Fruit fly (Drosophila melanogaster): ENCODE measurements around the gene Rcd-1.

Rcd-1 gene

DNA sequence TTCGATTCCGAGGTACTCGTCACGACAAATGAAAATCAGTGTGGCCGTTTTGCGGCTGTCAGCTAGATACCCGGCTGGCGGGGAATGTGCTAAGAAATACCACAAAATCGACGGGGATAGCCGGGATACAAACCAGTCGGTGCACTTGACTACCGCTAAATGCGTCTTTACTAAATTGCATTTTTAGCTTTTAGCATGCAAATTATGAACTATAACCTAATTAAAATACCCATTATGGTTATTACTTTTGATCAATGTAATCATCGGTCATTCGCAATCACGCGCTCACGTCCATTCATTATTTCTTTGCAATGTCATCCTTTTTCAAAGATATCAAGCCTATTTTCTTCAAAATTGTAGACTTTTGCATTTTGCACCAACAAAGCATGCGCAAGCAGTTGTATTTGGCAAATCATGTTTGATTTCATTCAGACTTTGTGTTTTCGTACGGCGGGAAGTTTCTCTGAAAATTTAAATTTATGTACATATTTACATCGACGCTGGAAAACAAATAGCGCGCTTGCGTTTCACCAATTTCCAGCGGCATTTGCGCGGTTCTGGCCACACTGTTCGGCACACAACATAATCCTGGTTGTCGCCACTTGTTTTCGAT lies at the start of gene Rcd-1 (continued):
- no peak for TF ChIP-seq CG6791 (GFP tag; IDR thresholded peaks at IDR 0.05; ENCODE audit: partially characterized antibody)
- TF ChIP-seq dm (GFP tag; optimal IDR thresholded peaks at IDR 0.05) = no peak
- no peak for TF ChIP-seq sqz (GFP tag; optimal IDR thresholded peaks at IDR 0.05)
- TF ChIP-seq trem (tag; optimal IDR thresholded peaks at IDR 0.05) = no peak
- no peak for TF ChIP-seq CG3281 (GFP tag; optimal IDR thresholded peaks at IDR 0.05)
- TF ChIP-seq Atf3 (GFP tag; optimal IDR thresholded peaks at IDR 0.05) = no peak
- no peak for TF ChIP-seq ttk (GFP tag; IDR thresholded peaks at IDR 0.05)
- TF ChIP-seq Myb (GFP tag; optimal IDR thresholded peaks at IDR 0.05) = peak; percentile 14
- peak; percentile 18 for TF ChIP-seq CG9727 (GFP tag; optimal IDR thresholded peaks at IDR 0.05)
- peak; percentile 51 for TF ChIP-seq Dref (GFP tag; IDR thresholded peaks at IDR 0.05)
- TF ChIP-seq Ets65A (GFP tag) = no peak
- TF ChIP-seq tap (tag; optimal IDR thresholded peaks at IDR 0.05) = no peak
- TF ChIP-seq CG8290 (GFP tag; optimal IDR thresholded peaks at IDR 0.05) = no peak
- TF ChIP-seq CG8290 (tag; optimal IDR thresholded peaks at IDR 0.05) = peak in 1 of 2 experiments; percentile 35
- no peak for TF ChIP-seq HmgZ (tag; optimal IDR thresholded peaks at IDR 0.05)
- TF ChIP-seq CTCF (GFP tag; optimal IDR thresholded peaks at IDR 0.05) = peak; percentile 43
- no peak for TF ChIP-seq pnt (GFP tag; optimal IDR thresholded peaks at IDR 0.05)
- TF ChIP-seq sens-2 (GFP tag; IDR thresholded peaks at IDR 0.05) = no peak
- 0 out of 3 replicates have a peak, but pooled peaks have one; percentile 4 for TF ChIP-seq Opbp (GFP tag; IDR thresholded peaks at IDR 0.05; ENCODE audit: partially characterized antibody)
- peak; percentile 10 for TF ChIP-seq CG18619 (GFP tag; optimal IDR thresholded peaks at IDR 0.05)
- TF ChIP-seq dmrt99B (tag; optimal IDR thresholded peaks at IDR 0.05) = no peak
- no peak for TF ChIP-seq CG13296 (GFP tag; optimal IDR thresholded peaks at IDR 0.05)
- no peak for TF ChIP-seq D19B (GFP tag; optimal IDR thresholded peaks at IDR 0.05)
- TF ChIP-seq Side (GFP tag; optimal IDR thresholded peaks at IDR 0.05) = no peak
- TF ChIP-seq eyg (GFP tag; optimal IDR thresholded peaks at IDR 0.05) = no peak
- no peak for TF ChIP-seq ham (GFP tag; IDR thresholded peaks at IDR 0.05)
- no peak for TF ChIP-seq hkb (optimal IDR thresholded peaks at IDR 0.05)
- TF ChIP-seq hkb (GFP tag; IDR thresholded peaks at IDR 0.05) = no peak
- TF ChIP-seq CG2712 (tag; optimal IDR thresholded peaks at IDR 0.05) = no peak
- TF ChIP-seq Hr3 (GFP tag; optimal IDR thresholded peaks at IDR 0.05) = no peak
- TF ChIP-seq CG6689 (GFP tag; IDR thresholded peaks at IDR 0.05) = no peak
- TF ChIP-seq CG11504 (tag; optimal IDR thresholded peaks at IDR 0.05) = no peak
- no peak for TF ChIP-seq CG3995 (GFP tag; optimal IDR thresholded peaks at IDR 0.05)
- no peak for TF ChIP-seq fd64A (GFP tag; optimal IDR thresholded peaks at IDR 0.05)
- no peak for TF ChIP-seq slou (GFP tag; optimal IDR thresholded peaks at IDR 0.05)
- peak; percentile 16 for TF ChIP-seq CHES-1-like (GFP tag; optimal IDR thresholded peaks at IDR 0.05)
- TF ChIP-seq CG33213 (GFP tag; optimal IDR thresholded peaks at IDR 0.05) = peak; percentile 24
- no peak for TF ChIP-seq Gsc (GFP tag; IDR thresholded peaks at IDR 0.05)
- no peak for TF ChIP-seq H2.0 (GFP tag; IDR thresholded peaks at IDR 0.05)
- TF ChIP-seq CG7357 (GFP tag; IDR thresholded peaks at IDR 0.05) = no peak
- peak; percentile 81 for TF ChIP-seq pzg (GFP tag; optimal IDR thresholded peaks at IDR 0.05)
- no peak for TF ChIP-seq CG10147 (GFP tag; optimal IDR thresholded peaks at IDR 0.05)
- TF ChIP-seq Hr39 (optimal IDR thresholded peaks at IDR 0.05) = no peak
- no peak for TF ChIP-seq dpn (GFP tag; optimal IDR thresholded peaks at IDR 0.05)
- no peak for TF ChIP-seq fru (optimal IDR thresholded peaks at IDR 0.05)
- no peak for TF ChIP-seq CG17829 (tag; optimal IDR thresholded peaks at IDR 0.05)
- TF ChIP-seq CG17385 (GFP tag; optimal IDR thresholded peaks at IDR 0.05) = no peak
- TF ChIP-seq shn (GFP tag; optimal IDR thresholded peaks at IDR 0.05) = no peak
- no peak for TF ChIP-seq crol (GFP tag; IDR thresholded peaks at IDR 0.05)
- no peak for TF ChIP-seq CG13894 (tag; optimal IDR thresholded peaks at IDR 0.05)
- no peak for TF ChIP-seq cato (GFP tag; optimal IDR thresholded peaks at IDR 0.05; ENCODE audit: borderline replicate concordance)
- TF ChIP-seq chn (GFP tag; optimal IDR thresholded peaks at IDR 0.05) = no peak
- no peak for TF ChIP-seq nerfin-2 (GFP tag; IDR thresholded peaks at IDR 0.05; ENCODE audit: partially characterized antibody)

Data from whole organism, embryonic.